Worm (Caenorhabditis elegans) whole organism, mixed stage, embryonic: ENCODE data around the gene T08B6.1.

ENCODE experiments used
- M03D4.4 ChIP-seq: sonication (generic microtip); optimal IDR thresholded peaks from 2 replicates; lab custom pipeline; 2017; ENCODE audit warnings: mild to moderate bottlenecking, missing genetic modification characterization, missing compliant biosample characterization
- bed-3 ChIP-seq: fragments of 200-800 bp; sonication (Bioruptor generic); optimal IDR thresholded peaks from 3 replicates; lab custom pipeline; 2018; ENCODE audit warnings: mild to moderate bottlenecking, missing genetic modification characterization, moderate library complexity, missing compliant biosample characterization
- blmp-1 ChIP-seq: fragments of 150-350 bp; optimal IDR thresholded peaks from 2 replicates; lab custom pipeline; 2014; ENCODE audit warnings: missing biosample characterization, missing genetic modification characterization
- ceh-39 ChIP-seq: fragments of 150-350 bp; optimal IDR thresholded peaks from 2 replicates; lab custom pipeline; 2014; ENCODE audit warnings: missing biosample characterization, missing genetic modification characterization
- ceh-43 ChIP-seq: fragments of 200-800 bp; sonication (Bioruptor generic); optimal IDR thresholded peaks from 2 replicates; lab custom pipeline; 2018; ENCODE audit warnings: mild to moderate bottlenecking, missing genetic modification characterization, moderate library complexity, missing compliant biosample characterization
- ceh-83 ChIP-seq: fragments of 200-800 bp; sonication (Bioruptor generic); optimal IDR thresholded peaks from 2 replicates; lab custom pipeline; 2018; ENCODE audit warnings: mild to moderate bottlenecking, missing genetic modification characterization, missing compliant biosample characterization
- ces-1 ChIP-seq: fragments of 150-350 bp; optimal IDR thresholded peaks from 2 replicates; lab custom pipeline; 2014; ENCODE audit warnings: missing biosample characterization, missing genetic modification reagents, missing genetic modification characterization
- cnd-1 ChIP-seq: fragments of 200-800 bp; sonication (Bioruptor generic); optimal IDR thresholded peaks from 2 replicates; lab custom pipeline; 2018; ENCODE audit warnings: mild to moderate bottlenecking, missing genetic modification characterization, missing compliant biosample characterization
- drap-1 ChIP-seq: fragments of 200-800 bp; sonication (Bioruptor generic); optimal IDR thresholded peaks from 3 replicates; lab custom pipeline; 2018; ENCODE audit warnings: mild to moderate bottlenecking, missing genetic modification characterization, missing compliant biosample characterization
- elt-1 ChIP-seq: sonication (generic microtip); optimal IDR thresholded peaks from 2 replicates; lab custom pipeline; 2017; ENCODE audit warnings: missing genetic modification characterization, mild to moderate bottlenecking, missing compliant biosample characterization, antibody characterized with exemption, moderate library complexity, borderline replicate concordance; ENCODE audit not compliant: insufficient read depth
- elt-3 ChIP-seq: fragments of 150-350 bp; optimal IDR thresholded peaks from 2 replicates; lab custom pipeline; 2014; ENCODE audit warnings: missing biosample characterization, missing genetic modification characterization
- flh-1 ChIP-seq: fragments of 200-800 bp; sonication (Bioruptor generic); optimal IDR thresholded peaks from 2 replicates; lab custom pipeline; 2018; ENCODE audit warnings: mild to moderate bottlenecking, missing genetic modification characterization, moderate library complexity, missing compliant biosample characterization
- ham-2 ChIP-seq: fragments of 200-800 bp; sonication (Bioruptor generic); optimal IDR thresholded peaks from 2 replicates; lab custom pipeline; 2018; ENCODE audit warnings: mild to moderate bottlenecking, missing genetic modification characterization, missing compliant biosample characterization
- hlh-1 ChIP-seq: fragments of 150-350 bp; optimal IDR thresholded peaks from 2 replicates; lab custom pipeline; 2014; ENCODE audit warnings: missing biosample characterization, missing genetic modification reagents, missing genetic modification characterization
- lsy-2 ChIP-seq: fragments of 150-350 bp; optimal IDR thresholded peaks from 2 replicates; lab custom pipeline; 2014; ENCODE audit warnings: missing biosample characterization, missing genetic modification characterization
- mab-5 ChIP-seq: fragments of 150-350 bp; optimal IDR thresholded peaks from 2 replicates; lab custom pipeline; 2014; ENCODE audit warnings: missing biosample characterization, missing genetic modification characterization
- mep-1 ChIP-seq: fragments of 150-350 bp; optimal IDR thresholded peaks from 2 replicates; lab custom pipeline; 2017; ENCODE audit warnings: missing biosample characterization, missing genetic modification reagents, missing genetic modification characterization, inconsistent platforms
- nhr-2 ChIP-seq: fragments of 150-350 bp; optimal IDR thresholded peaks from 2 replicates; lab custom pipeline; 2014; ENCODE audit warnings: missing biosample characterization, missing genetic modification characterization
- nhr-28 ChIP-seq: fragments of 150-350 bp; optimal IDR thresholded peaks from 2 replicates; lab custom pipeline; 2014; ENCODE audit warnings: missing biosample characterization, missing genetic modification characterization
- nhr-76 ChIP-seq: sonication (generic microtip); optimal IDR thresholded peaks from 2 replicates; lab custom pipeline; 2017; ENCODE audit warnings: missing biosample characterization, missing genetic modification characterization
- pha-4 ChIP-seq: fragments of 150-350 bp; optimal IDR thresholded peaks from 2 replicates; lab custom pipeline; 2018; ENCODE audit warnings: missing biosample characterization, missing genetic modification reagents, missing genetic modification characterization
- sem-2 ChIP-seq: fragments of 200-800 bp; sonication (Bioruptor generic); optimal IDR thresholded peaks from 2 replicates; lab custom pipeline; 2018; ENCODE audit warnings: mild to moderate bottlenecking, missing genetic modification characterization, missing compliant biosample characterization
- snpc-4 ChIP-seq: fragments of 150-350 bp; optimal IDR thresholded peaks from 2 replicates; lab custom pipeline; 2014; ENCODE audit warnings: missing biosample characterization, missing genetic modification characterization
- sptf-1 ChIP-seq: sonication (generic microtip); optimal IDR thresholded peaks from 2 replicates; lab custom pipeline; 2017; ENCODE audit warnings: mild to moderate bottlenecking, missing genetic modification characterization, moderate library complexity, missing compliant biosample characterization
- tbx-8 ChIP-seq: fragments of 200-800 bp; sonication (Bioruptor generic); optimal IDR thresholded peaks from 2 replicates; lab custom pipeline; 2018; ENCODE audit warnings: mild to moderate bottlenecking, missing genetic modification characterization, moderate library complexity, missing compliant biosample characterization
- unc-39 ChIP-seq: fragments of 150-350 bp; optimal IDR thresholded peaks from 2 replicates; lab custom pipeline; 2014; ENCODE audit warnings: missing biosample characterization, missing genetic modification characterization
- unc-62 ChIP-seq: fragments of 150-350 bp; optimal IDR thresholded peaks from 2 replicates; lab custom pipeline; 2014; ENCODE audit warnings: missing biosample characterization, missing genetic modification reagents, missing genetic modification characterization
- zip-8 ChIP-seq: fragments of 150-350 bp; optimal IDR thresholded peaks from 2 replicates; lab custom pipeline; 2014; ENCODE audit warnings: missing biosample characterization, missing genetic modification characterization
- ztf-11 ChIP-seq: fragments of 150-350 bp; optimal IDR thresholded peaks from 2 replicates; lab custom pipeline; 2014; ENCODE audit warnings: missing biosample characterization, missing genetic modification characterization

Gene T08B6.1

DNA sequence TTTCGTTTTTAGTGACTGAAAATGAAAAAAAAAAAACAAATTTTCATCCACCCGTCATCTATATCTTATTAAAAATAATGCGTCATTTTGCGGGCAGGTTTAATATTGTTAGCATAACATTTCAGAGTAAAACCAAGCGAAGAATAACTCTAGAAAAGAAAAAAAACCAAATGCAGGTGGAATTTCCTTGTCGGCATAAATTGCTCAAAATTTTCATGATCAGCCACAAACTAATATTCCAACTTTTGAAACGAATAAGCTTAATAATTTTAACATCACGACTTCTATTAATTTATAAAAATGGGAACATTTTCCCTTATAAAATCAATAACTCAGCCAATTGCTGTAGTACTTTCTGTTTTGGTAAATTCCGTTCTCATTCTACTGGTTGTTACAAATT lies 28.5 kb upstream of the T08B6.1 start, which contains the start of gene str-155:
Gene str-155 (plus strand): TSS at position 301 of the 400 bp plus-strand sequence.
- no peak for TF ChIP-seq mep-1 (tag; lab: Kevin White, UChicago)
- TF ChIP-seq bed-3 (GFP tag; lab: Kevin White, UChicago): no peak
- TF ChIP-seq ces-1 (GFP tag; lab: Kevin White, UChicago): no peak
- no peak for TF ChIP-seq unc-39 (tag; lab: Kevin White, UChicago)
- TF ChIP-seq flh-1 (GFP tag; lab: Kevin White, UChicago): no peak
- TF ChIP-seq, all 35 proteins: peak for 0

DNA sequence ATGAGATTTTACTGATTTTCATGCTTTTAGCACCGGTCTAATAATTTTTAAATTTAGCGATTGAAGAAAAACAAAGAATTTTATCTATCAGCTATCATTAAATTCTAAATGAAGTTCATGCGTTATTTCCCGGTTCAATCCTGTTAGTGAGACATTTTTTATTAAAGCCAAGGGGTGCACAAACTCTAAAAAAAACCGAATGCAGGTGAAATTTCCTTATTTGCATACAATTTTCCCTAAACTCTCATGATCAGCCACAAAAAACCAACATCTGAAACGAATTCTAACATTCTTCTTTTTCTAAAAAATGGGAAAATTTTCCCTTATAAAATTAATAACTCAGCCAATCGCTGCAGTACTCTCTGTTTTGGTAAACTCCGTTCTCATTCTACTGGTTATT lies 25.9 kb upstream of the T08B6.1 start, which contains the start of gene str-156:
Gene str-156 (plus strand): TSS at position 301 of the 400 bp plus-strand sequence.
- TF ChIP-seq nhr-28 (tag; lab: Kevin White, UChicago) (no peak), ztf-11 (no peak), drap-1 (GFP tag; lab: Kevin White, UChicago) (no peak), sptf-1 (tag; lab: Kevin White, UChicago) (no peak), hlh-1 (tag; lab: Kevin White, UChicago) (no peak), lsy-2 (tag; lab: Kevin White, UChicago) (no peak), pha-4 (no peak), ceh-43 (GFP tag; lab: Kevin White, UChicago) (no peak), unc-39 (tag; lab: Kevin White, UChicago) (no peak), cnd-1 (tag; lab: Kevin White, UChicago) (no peak), unc-62 (no peak), nhr-76 (tag; lab: Kevin White, UChicago) (no peak)
- TF ChIP-seq, all 35 proteins: peak for 0

DNA sequence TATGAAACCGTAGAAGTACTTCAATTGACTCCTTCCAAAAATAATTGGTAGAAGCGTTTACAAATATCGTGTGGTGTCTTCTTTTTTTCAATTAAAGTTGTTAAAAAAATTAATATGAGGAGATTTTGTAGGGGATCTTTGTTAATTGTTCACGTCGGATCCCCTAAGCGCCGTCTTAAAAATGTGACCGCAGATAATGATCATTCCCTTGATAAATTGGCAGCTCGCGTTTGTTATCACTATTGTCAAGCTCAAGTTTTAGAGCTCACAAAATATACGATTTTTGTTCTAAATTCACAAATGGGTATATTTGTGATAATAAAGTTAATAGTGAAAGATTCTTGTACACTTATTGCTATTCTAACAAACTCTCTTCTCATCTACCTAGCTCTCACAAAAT lies 21.9 kb upstream of the T08B6.1 start, which contains the start of gene str-159:
Gene str-159 (plus strand): TSS at position 301 of the 400 bp plus-strand sequence.
- TF ChIP-seq nhr-2 (tag; lab: Kevin White, UChicago): no peak
- TF ChIP-seq tbx-8 (GFP tag; lab: Kevin White, UChicago): no peak
- no peak for TF ChIP-seq blmp-1 (tag; lab: Kevin White, UChicago)
- TF ChIP-seq mep-1 (tag; lab: Kevin White, UChicago): no peak
- TF ChIP-seq ham-2 (GFP tag; lab: Kevin White, UChicago): no peak
- no peak for TF ChIP-seq unc-39 (tag; lab: Kevin White, UChicago)

- TF ChIP-seq elt-3 (tag; lab: Kevin White, UChicago): no peak
- TF ChIP-seq mab-5 (tag; lab: Kevin White, UChicago): no peak
- no peak for TF ChIP-seq flh-1 (GFP tag; lab: Kevin White, UChicago)
- TF ChIP-seq cnd-1 (tag; lab: Kevin White, UChicago): no peak
- TF ChIP-seq sem-2 (GFP tag; lab: Kevin White, UChicago): no peak
- no peak for TF ChIP-seq snpc-4 (tag; lab: Kevin White, UChicago)
- no peak for TF ChIP-seq tbx-8 (GFP tag; lab: Kevin White, UChicago)
- TF ChIP-seq bed-3 (GFP tag; lab: Kevin White, UChicago): no peak
- no peak for TF ChIP-seq drap-1 (GFP tag; lab: Kevin White, UChicago)
- TF ChIP-seq ceh-39: no peak
- TF ChIP-seq elt-1 (tag; lab: Kevin White, UChicago): no peak
- no peak for TF ChIP-seq mep-1 (tag; lab: Kevin White, UChicago)
- TF ChIP-seq ham-2 (GFP tag; lab: Kevin White, UChicago): no peak
- no peak for TF ChIP-seq nhr-76 (tag; lab: Kevin White, UChicago)
- TF ChIP-seq nhr-28 (tag; lab: Kevin White, UChicago): no peak
- TF ChIP-seq zip-8 (tag; lab: Kevin White, UChicago): no peak
- no peak for TF ChIP-seq M03D4.4 (tag; lab: Kevin White, UChicago)
Observed at ce11 chrIV:4905645-4906135, 18.5 kb upstream of the T08B6.1 start, which contains the start of gene T08B6.4. TSS of gene T08B6.4 (plus strand) at chrIV:4905695.

- no peak for TF ChIP-seq lsy-2 (tag; lab: Kevin White, UChicago)
- no peak for TF ChIP-seq elt-1 (tag; lab: Kevin White, UChicago)
- no peak for TF ChIP-seq ceh-83 (GFP tag; lab: Kevin White, UChicago)
- no peak for TF ChIP-seq hlh-1 (tag; lab: Kevin White, UChicago)
- no peak for TF ChIP-seq mab-5 (tag; lab: Kevin White, UChicago)
- TF ChIP-seq bed-3 (GFP tag; lab: Kevin White, UChicago): no peak
- TF ChIP-seq zip-8 (tag; lab: Kevin White, UChicago): no peak
- no peak for TF ChIP-seq pha-4
- no peak for TF ChIP-seq unc-39 (tag; lab: Kevin White, UChicago)
- no peak for TF ChIP-seq sptf-1 (tag; lab: Kevin White, UChicago)
Observed at ce11 chrIV:4903961-4904360, 16.8 kb upstream of the T08B6.1 start, which contains the start of gene str-161. TSS of gene str-161 (minus strand) at chrIV:4904061.
